Worm (Caenorhabditis elegans) whole organism, L4 larva: Measurements from ENCODE around the gene B0507.7.
A peak's percentile ranks its signal among the peaks of the same experiment; 100 is the strongest.

Experiments
- F26F4.8 ChIP-seq: fragments of 200-800 bp; sonication (Bioruptor generic); conservative IDR thresholded peaks from 2 replicates; pipeline ENCODE4 v1.3.6; 2022; ENCODE audit warnings: missing genetic modification characterization, missing compliant biosample characterization
- F37D6.2 ChIP-seq: sonication (generic microtip); optimal IDR thresholded peaks from 2 replicates; lab custom pipeline; 2016; ENCODE audit warnings: mild to moderate bottlenecking, missing genetic modification characterization, missing compliant biosample characterization
- F44E2.7 ChIP-seq: fragments of 200-800 bp; sonication (Bioruptor generic); IDR thresholded peaks from 2 replicates; pipeline ENCODE4 v2.1.2; 2022; ENCODE audit warnings: missing genetic modification characterization, missing compliant biosample characterization
- T20F7.1 ChIP-seq: fragments of 200-800 bp; sonication (Bioruptor generic); optimal IDR thresholded peaks from 2 replicates; lab custom pipeline; 2018; ENCODE audit warnings: mild to moderate bottlenecking, missing genetic modification characterization, missing compliant biosample characterization
- Y105C5A.15 ChIP-seq: fragments of 200-800 bp; sonication (Bioruptor generic); IDR thresholded peaks from 2 replicates; pipeline ENCODE4 v1.3.6; 2022; ENCODE audit warnings: missing genetic modification characterization, missing compliant biosample characterization
- Y75B8A.6 ChIP-seq: fragments of 200-800 bp; sonication (Bioruptor generic); IDR thresholded peaks from 2 replicates; pipeline ENCODE4 v1.3.6; 2022; ENCODE audit warnings: missing genetic modification reagents, missing genetic modification characterization, missing compliant biosample characterization
- aha-1 ChIP-seq: fragments of 150-350 bp; peaks from one replicate; lab custom pipeline; 2014; ENCODE audit warnings: missing biosample characterization, missing genetic modification characterization
- aly-2 ChIP-seq: sonication (generic microtip); optimal IDR thresholded peaks from 2 replicates; lab custom pipeline; 2018; ENCODE audit warnings: missing biosample characterization, missing genetic modification characterization
- arid-1 ChIP-seq: fragments of 200-800 bp; sonication (Bioruptor generic); conservative IDR thresholded peaks from 2 replicates; pipeline ENCODE4 v1.3.6; 2022; ENCODE audit warnings: missing genetic modification reagents, missing genetic modification characterization, missing compliant biosample characterization
- ceh-20 ChIP-seq: fragments of 200-800 bp; sonication (Bioruptor generic); IDR thresholded peaks from 2 replicates; pipeline ENCODE4 v1.3.6; 2022; ENCODE audit warnings: missing genetic modification reagents, missing genetic modification characterization, missing compliant biosample characterization
- ces-1 ChIP-seq: fragments of 150-350 bp; sonication (generic microtip); optimal IDR thresholded peaks from 4 replicates; lab custom pipeline; 2014; ENCODE audit warnings: missing biosample characterization, missing genetic modification reagents, missing genetic modification characterization
- cey-2 ChIP-seq: sonication (generic microtip); optimal IDR thresholded peaks from 3 replicates; lab custom pipeline; 2017; ENCODE audit warnings: missing genetic modification characterization, mild to moderate bottlenecking, missing compliant biosample characterization, antibody characterized with exemption, borderline replicate concordance; ENCODE audit not compliant: insufficient read depth
- daf-8 ChIP-seq: fragments of 200-800 bp; sonication (Bioruptor generic); IDR thresholded peaks from 2 replicates; pipeline ENCODE4 v1.3.6; 2022; ENCODE audit warnings: missing genetic modification characterization, missing compliant biosample characterization
- dmd-6 ChIP-seq: fragments of 200-800 bp; sonication (Bioruptor generic); IDR thresholded peaks from 2 replicates; pipeline ENCODE4 v1.3.6; 2022; ENCODE audit warnings: missing genetic modification reagents, missing genetic modification characterization, missing compliant biosample characterization
- dmd-8 ChIP-seq: fragments of 200-800 bp; sonication (Bioruptor generic); IDR thresholded peaks from 2 replicates; pipeline ENCODE4 v1.3.6; 2022; ENCODE audit warnings: missing genetic modification characterization, missing compliant biosample characterization
- dpl-1 ChIP-seq: fragments of 150-350 bp; optimal IDR thresholded peaks from 2 replicates; lab custom pipeline; 2014; ENCODE audit warnings: missing biosample characterization, missing genetic modification reagents, missing genetic modification characterization
- dve-1 ChIP-seq: sonication (generic microtip); optimal IDR thresholded peaks from 2 replicates; lab custom pipeline; 2017; ENCODE audit warnings: antibody characterized with exemption, mild to moderate bottlenecking, missing genetic modification characterization, missing compliant biosample characterization; ENCODE audit not compliant: insufficient read depth
- fkh-10 ChIP-seq: fragments of 150-350 bp; optimal IDR thresholded peaks from 2 replicates; lab custom pipeline; 2014; ENCODE audit warnings: missing biosample characterization, missing genetic modification reagents, missing genetic modification characterization
- hif-1 ChIP-seq, 2 experiments: sonication (generic microtip); optimal IDR thresholded peaks; 2 replicates each; lab custom pipeline; 2016 to 2017; ENCODE audit warnings: missing compliant biosample characterization in 2 of 2, missing genetic modification characterization in 2 of 2, missing genetic modification reagents in 2 of 2, missing genotype in 2 of 2, mild to moderate bottlenecking in 1 of 2
- hlh-11 ChIP-seq: fragments of 200-800 bp; sonication (Bioruptor generic); optimal IDR thresholded peaks from 2 replicates; lab custom pipeline; 2018; ENCODE audit warnings: mild to moderate bottlenecking, missing genetic modification characterization, missing compliant biosample characterization
- lim-7 ChIP-seq: fragments of 200-800 bp; sonication (Bioruptor generic); IDR thresholded peaks from 2 replicates; pipeline ENCODE4 v1.3.6; 2022; ENCODE audit warnings: missing genetic modification characterization, missing compliant biosample characterization
- lin-13 ChIP-seq: fragments of 150-350 bp; optimal IDR thresholded peaks from 2 replicates; lab custom pipeline; 2014; ENCODE audit warnings: missing biosample characterization, missing genetic modification reagents, missing genetic modification characterization
- lin-15B ChIP-seq: fragments of 150-350 bp; sonication (generic microtip); optimal IDR thresholded peaks from 3 replicates; lab custom pipeline; 2014; ENCODE audit warnings: missing biosample characterization, missing genetic modification characterization
- lin-29 ChIP-seq: fragments of 200-800 bp; sonication (Bioruptor generic); IDR thresholded peaks from 2 replicates; pipeline ENCODE4 v1.3.6; 2022; ENCODE audit warnings: missing genetic modification reagents, missing genetic modification characterization, missing compliant biosample characterization
- lin-39 ChIP-seq: fragments of 150-350 bp; optimal IDR thresholded peaks from 2 replicates; lab custom pipeline; 2014; ENCODE audit warnings: missing biosample characterization, missing genetic modification reagents, missing genetic modification characterization
- lir-3 ChIP-seq: sonication (generic microtip); optimal IDR thresholded peaks from 2 replicates; lab custom pipeline; 2016; ENCODE audit warnings: mild to moderate bottlenecking, missing genetic modification characterization, missing compliant biosample characterization
- madf-5 ChIP-seq, 2 experiments: fragments of 200-800 bp; sonication (Bioruptor generic); IDR thresholded peaks; 2 replicates each; pipeline ENCODE4 v1.3.6; 2022; ENCODE audit warnings: missing compliant biosample characterization in 2 of 2, missing genetic modification characterization in 2 of 2
- madf-9 ChIP-seq: fragments of 200-800 bp; sonication (Bioruptor generic); conservative IDR thresholded peaks from 2 replicates; pipeline ENCODE4 v1.3.6; 2022; ENCODE audit warnings: missing genetic modification reagents, missing genetic modification characterization, missing compliant biosample characterization
- mes-2 ChIP-seq: sonication (generic microtip); optimal IDR thresholded peaks from 2 replicates; lab custom pipeline; 2016; ENCODE audit warnings: missing genotype, mild to moderate bottlenecking, missing genetic modification characterization, missing compliant biosample characterization; ENCODE audit not compliant: poor library complexity, severe bottlenecking
- mxl-2 ChIP-seq: fragments of 200-800 bp; sonication (Bioruptor generic); conservative IDR thresholded peaks from 2 replicates; pipeline ENCODE4 v1.3.6; 2022; ENCODE audit warnings: missing genetic modification reagents, missing genetic modification characterization, missing compliant biosample characterization
- nhr-10 ChIP-seq: fragments of 150-350 bp; optimal IDR thresholded peaks from 2 replicates; lab custom pipeline; 2014; ENCODE audit warnings: missing biosample characterization, missing genetic modification characterization
- nhr-11 ChIP-seq: fragments of 150-350 bp; optimal IDR thresholded peaks from 2 replicates; lab custom pipeline; 2014; ENCODE audit warnings: missing biosample characterization, missing genetic modification characterization
- nhr-111 ChIP-seq: fragments of 200-800 bp; sonication (Bioruptor generic); optimal IDR thresholded peaks from 2 replicates; lab custom pipeline; 2018; ENCODE audit warnings: mild to moderate bottlenecking, missing genetic modification characterization, missing compliant biosample characterization
- nhr-42 ChIP-seq: fragments of 200-800 bp; sonication (Bioruptor generic); IDR thresholded peaks from 2 replicates; pipeline ENCODE4 v1.3.6; 2022; ENCODE audit warnings: missing genetic modification characterization, missing compliant biosample characterization
- nhr-6 ChIP-seq: fragments of 150-350 bp; optimal IDR thresholded peaks from 2 replicates; lab custom pipeline; 2014; ENCODE audit warnings: missing biosample characterization, missing genetic modification characterization
- nhr-76 ChIP-seq: fragments of 150-350 bp; optimal IDR thresholded peaks from 2 replicates; lab custom pipeline; 2014; ENCODE audit warnings: missing biosample characterization, missing genetic modification characterization
- nhr-77 ChIP-seq: fragments of 150-350 bp; optimal IDR thresholded peaks from 2 replicates; lab custom pipeline; 2014; ENCODE audit warnings: missing biosample characterization, missing genetic modification characterization
- pha-4 ChIP-seq, 2 experiments: fragments of 150-350 bp in 1 of 2; fragments of 200-800 bp in 1 of 2; sonication (Bioruptor generic) in 1 of 2; IDR thresholded peaks in 1 of 2; optimal IDR thresholded peaks in 1 of 2; 2 replicates each; pipeline versions ENCODE4 v1.3.6 to Lab custom; 2014 to 2022; ENCODE audit warnings: missing genetic modification characterization in 2 of 2, missing genetic modification reagents in 2 of 2, missing biosample characterization in 1 of 2, missing compliant biosample characterization in 1 of 2
- php-3 ChIP-seq: fragments of 200-800 bp; sonication (Bioruptor generic); IDR thresholded peaks from 2 replicates; pipeline ENCODE4 v1.3.6; 2022; ENCODE audit warnings: missing genetic modification reagents, missing genetic modification characterization, missing compliant biosample characterization
- pqm-1 ChIP-seq: sonication (generic microtip); optimal IDR thresholded peaks from 2 replicates; lab custom pipeline; 2017; ENCODE audit warnings: missing biosample characterization, missing genetic modification characterization
- rbr-2 ChIP-seq: sonication (generic microtip); optimal IDR thresholded peaks from 2 replicates; lab custom pipeline; 2016; ENCODE audit warnings: missing genotype, missing genetic modification characterization, missing compliant biosample characterization
- snpc-1.2 ChIP-seq: fragments of 200-800 bp; sonication (Bioruptor generic); IDR thresholded peaks from 2 replicates; pipeline ENCODE4 v1.3.6; 2022; ENCODE audit warnings: missing genetic modification reagents, missing genetic modification characterization, missing compliant biosample characterization
- spr-3 ChIP-seq: fragments of 200-800 bp; sonication (Bioruptor generic); optimal IDR thresholded peaks from 2 replicates; lab custom pipeline; 2018; ENCODE audit warnings: mild to moderate bottlenecking, missing genetic modification characterization, missing compliant biosample characterization
- tag-97 ChIP-seq: fragments of 200-800 bp; sonication (Bioruptor generic); IDR thresholded peaks from 2 replicates; pipeline ENCODE4 v1.3.6; 2022; ENCODE audit warnings: missing genetic modification characterization, missing compliant biosample characterization
- unc-62 ChIP-seq, 3 experiments: fragments of 150-350 bp in 1 of 3; sonication (generic microtip); optimal IDR thresholded peaks in 2 of 3; peaks in 1 of 3; 1 replicate in 1 of 3; 2 replicates in 2 of 3; lab custom pipeline; 2014 to 2017; ENCODE audit warnings: missing biosample characterization in 3 of 3, missing genetic modification characterization in 3 of 3, missing genetic modification reagents in 3 of 3, missing genotype in 1 of 3
- zag-1 ChIP-seq: fragments of 150-350 bp; optimal IDR thresholded peaks from 2 replicates; lab custom pipeline; 2014; ENCODE audit warnings: missing biosample characterization, missing genetic modification characterization
- zip-11 ChIP-seq: fragments of 200-800 bp; sonication (Bioruptor generic); IDR thresholded peaks from 2 replicates; pipeline ENCODE4 v1.3.6; 2022; ENCODE audit warnings: missing genetic modification characterization, missing compliant biosample characterization
- ztf-11 ChIP-seq: fragments of 150-350 bp; optimal IDR thresholded peaks from 2 replicates; lab custom pipeline; 2014; ENCODE audit warnings: missing biosample characterization, missing genetic modification characterization
- ztf-7 ChIP-seq: fragments of 150-350 bp; optimal IDR thresholded peaks from 2 replicates; lab custom pipeline; 2014; ENCODE audit warnings: missing biosample characterization, missing genetic modification characterization

The B0507.7 gene

ce11 chrV:8767493-8767892, 9.0 kb upstream of the B0507.7 start (continued):
- TF ChIP-seq lir-3 (tag; lab: Kevin White, UChicago), result no peak
- TF ChIP-seq dmd-8 (GFP tag; lab: Robert Waterston, UW), result no peak
- peak; percentile 55 for TF ChIP-seq dve-1 (tag; lab: Kevin White, UChicago)
- TF ChIP-seq Y105C5A.15, result no peak
- TF ChIP-seq ceh-20, result no peak
- TF ChIP-seq lin-29 (GFP tag; lab: Robert Waterston, UW), result no peak
- TF ChIP-seq tag-97 (GFP tag; lab: Robert Waterston, UW), result no peak
- no peak for TF ChIP-seq fkh-10 (GFP tag; lab: Kevin White, UChicago)
- TF ChIP-seq aly-2, result no peak
- TF ChIP-seq nhr-6, result no peak
- no peak for TF ChIP-seq ces-1 (GFP tag; lab: Kevin White, UChicago)
- TF ChIP-seq pqm-1 (tag; lab: Kevin White, UChicago), result peak; percentile 85
- TF ChIP-seq nhr-11 (tag; lab: Kevin White, UChicago), result no peak
- TF ChIP-seq hlh-11, result no peak
- peak; percentile 51 for TF ChIP-seq nhr-77 (tag; lab: Kevin White, UChicago)
- TF ChIP-seq daf-8 (GFP tag; lab: Robert Waterston, UW), result no peak
- no peak for TF ChIP-seq hif-1 (tag; optimal IDR thresholded peaks at IDR 0.05; lab: Kevin White, UChicago)
- no peak for TF ChIP-seq madf-5 (GFP tag; IDR thresholded peaks at IDR 0.05; lab: Robert Waterston, UW)
- TF ChIP-seq nhr-10, result no peak
- TF ChIP-seq ztf-11, result no peak
- TF ChIP-seq lin-13 (GFP tag; lab: Kevin White, UChicago), result no peak
- TF ChIP-seq php-3, result peak; percentile 79
- TF ChIP-seq zag-1 (tag; lab: Kevin White, UChicago), result no peak
- TF ChIP-seq F44E2.7, result no peak
- no peak for TF ChIP-seq unc-62 (GFP tag; optimal IDR thresholded peaks at IDR 0.05 in 1 of 2; lab: Kevin White, UChicago)
- no peak for TF ChIP-seq unc-62 (tag; optimal IDR thresholded peaks at IDR 0.05; lab: Kevin White, UChicago)
- no peak for TF ChIP-seq snpc-1.2 (GFP tag; lab: Robert Waterston, UW)
- TF ChIP-seq nhr-111, result no peak
- TF ChIP-seq mxl-2 (GFP tag; lab: Robert Waterston, UW), result no peak
- no peak for TF ChIP-seq mes-2
- TF ChIP-seq zip-11 (GFP tag; lab: Robert Waterston, UW), result no peak
- no peak for TF ChIP-seq rbr-2 (tag; lab: Kevin White, UChicago)
- no peak for TF ChIP-seq pha-4 (GFP tag; IDR thresholded peaks at IDR 0.05; lab: Robert Waterston, UW)
- no peak for TF ChIP-seq pha-4 (tag; optimal IDR thresholded peaks at IDR 0.05; lab: Kevin White, UChicago)
- no peak for TF ChIP-seq madf-9 (GFP tag; lab: Robert Waterston, UW)
- TF ChIP-seq dpl-1 (GFP tag; lab: Kevin White, UChicago), result no peak
- no peak for TF ChIP-seq nhr-76 (tag; lab: Kevin White, UChicago)
- no peak for TF ChIP-seq F37D6.2 (tag; lab: Kevin White, UChicago)

ce11 chrV:8767041-8767440, 8.5 kb upstream of the B0507.7 start:
- TF ChIP-seq aha-1 (peak; percentile 90), unc-62 (GFP tag; optimal IDR thresholded peaks at IDR 0.05 in 1 of 2; lab: Kevin White, UChicago) (peak in 1 of 2 experiments; percentile 15), unc-62 (tag; optimal IDR thresholded peaks at IDR 0.05; lab: Kevin White, UChicago) (no peak), nhr-77 (tag; lab: Kevin White, UChicago) (no peak)
- TF ChIP-seq, all 104 proteins: peak for 2

- no peak for TF ChIP-seq T20F7.1 (GFP tag; lab: Kevin White, UChicago)
- TF ChIP-seq unc-62 (GFP tag; optimal IDR thresholded peaks at IDR 0.05 in 1 of 2; lab: Kevin White, UChicago), result no peak
- TF ChIP-seq unc-62 (tag; optimal IDR thresholded peaks at IDR 0.05; lab: Kevin White, UChicago), result no peak
- no peak for TF ChIP-seq dmd-6 (GFP tag; lab: Robert Waterston, UW)
- no peak for TF ChIP-seq lim-7
- TF ChIP-seq nhr-42, result no peak
- no peak for TF ChIP-seq arid-1 (GFP tag; lab: Robert Waterston, UW)
- TF ChIP-seq Y75B8A.6 (GFP tag; lab: Robert Waterston, UW), result no peak
- TF ChIP-seq lir-3 (tag; lab: Kevin White, UChicago), result no peak
- TF ChIP-seq ztf-7, result no peak
- no peak for TF ChIP-seq lin-13 (GFP tag; lab: Kevin White, UChicago)
- TF ChIP-seq spr-3, result no peak
- no peak for TF ChIP-seq lin-15B (tag; lab: Kevin White, UChicago)
- TF ChIP-seq cey-2 (tag; lab: Kevin White, UChicago), result no peak
- TF ChIP-seq F37D6.2 (tag; lab: Kevin White, UChicago), result no peak
- TF ChIP-seq lin-39 (tag; lab: Kevin White, UChicago), result no peak
- TF ChIP-seq F44E2.7, result no peak
- no peak for TF ChIP-seq F26F4.8 (GFP tag; lab: Robert Waterston, UW)
These were observed 7.4 kb upstream of the B0507.7 start, which contains the start of gene B0507.9 for ce11 chrV:8765938-8766337. B0507.9 (minus strand) TSS chrV:8766038.
